Worm (Caenorhabditis elegans) whole organism, young adult: ENCODE data around the gene cyp-33C2.

Experiments used
- C06A6.2 ChIP-seq: fragments of 200-800 bp; sonication (Bioruptor generic); conservative IDR thresholded peaks from 2 replicates; pipeline ENCODE4 v1.3.6; 2022; ENCODE audit warnings: missing genetic modification characterization, missing compliant biosample characterization
- F49E8.2 ChIP-seq: sonication (generic microtip); optimal IDR thresholded peaks from 3 replicates; lab custom pipeline; 2017; ENCODE audit warnings: missing genetic modification characterization, mild to moderate bottlenecking, missing compliant biosample characterization, antibody characterized with exemption, moderate library complexity; ENCODE audit not compliant: insufficient read depth
- atf-7 ChIP-seq: sonication (generic microtip); optimal IDR thresholded peaks from 2 replicates; lab custom pipeline; 2017; ENCODE audit warnings: mild to moderate bottlenecking, missing genetic modification characterization, missing compliant biosample characterization

DNA sequence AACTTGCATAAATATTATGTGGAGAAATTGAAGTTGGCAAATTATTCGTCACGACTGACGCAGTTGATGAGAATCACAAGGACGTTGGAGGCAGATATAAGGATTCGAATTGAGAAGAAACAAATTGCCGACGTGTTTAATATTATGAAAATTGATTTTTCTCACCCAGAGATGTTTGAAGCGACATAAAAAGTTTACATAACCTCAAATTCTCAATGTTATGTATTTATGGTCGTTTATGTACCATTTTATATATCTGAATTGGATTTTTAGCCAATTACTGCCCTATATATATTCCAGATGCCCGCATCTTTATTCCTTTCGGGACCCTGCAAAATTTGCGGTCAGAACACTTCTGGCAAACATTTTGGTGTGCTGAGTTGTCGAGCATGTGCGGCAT is 45.5 kb downstream of the cyp-33C2 start, which contains the start of gene nhr-126:
- TF ChIP-seq F49E8.2 (tag; lab: Kevin White, UChicago) (no peak), C06A6.2 (GFP tag; lab: Robert Waterston, UW) (no peak), atf-7 (no peak)
